Worm (Caenorhabditis elegans) whole organism, L1 larva: ENCODE results near the gene pigq-1.

Experiments used
- C04F5.9 ChIP-seq: sonication (generic microtip); optimal IDR thresholded peaks from 2 replicates; lab custom pipeline; 2016; ENCODE audit warnings: missing genetic modification characterization, missing compliant biosample characterization
- C16A3.4 ChIP-seq: fragments of 150-350 bp; optimal IDR thresholded peaks from 2 replicates; lab custom pipeline; 2014; ENCODE audit warnings: missing biosample characterization, missing genetic modification characterization
- C34B4.2 ChIP-seq: sonication (generic microtip); optimal IDR thresholded peaks from 2 replicates; lab custom pipeline; 2017; ENCODE audit warnings: mild to moderate bottlenecking, missing genetic modification characterization, missing compliant biosample characterization
- F16B12.6 ChIP-seq: fragments of 150-350 bp; optimal IDR thresholded peaks from 2 replicates; lab custom pipeline; 2014; ENCODE audit warnings: missing biosample characterization, missing genetic modification characterization
- aha-1 ChIP-seq: fragments of 150-350 bp; optimal IDR thresholded peaks from 2 replicates; lab custom pipeline; 2014; ENCODE audit warnings: missing biosample characterization, missing genetic modification characterization
- alr-1 ChIP-seq: fragments of 200-800 bp; sonication (Bioruptor generic); optimal IDR thresholded peaks from 2 replicates; lab custom pipeline; 2018; ENCODE audit warnings: borderline replicate concordance, mild to moderate bottlenecking, missing genetic modification characterization, missing compliant biosample characterization
- ama-1 ChIP-seq: fragments of 150-350 bp; optimal IDR thresholded peaks from 2 replicates; lab custom pipeline; 2014
- blmp-1 ChIP-seq: fragments of 150-350 bp; optimal IDR thresholded peaks from 2 replicates; lab custom pipeline; 2014; ENCODE audit warnings: missing biosample characterization, missing genetic modification characterization
- ceh-63 ChIP-seq: fragments of 200-800 bp; sonication (Bioruptor generic); optimal IDR thresholded peaks from 2 replicates; lab custom pipeline; 2018; ENCODE audit warnings: mild to moderate bottlenecking, missing genetic modification characterization, missing compliant biosample characterization
- ceh-8 ChIP-seq: fragments of 200-800 bp; sonication (Bioruptor generic); optimal IDR thresholded peaks from 2 replicates; lab custom pipeline; 2018; ENCODE audit warnings: mild to moderate bottlenecking, missing genetic modification characterization, moderate library complexity, missing compliant biosample characterization
- ceh-90 ChIP-seq: sonication (generic microtip); optimal IDR thresholded peaks from 2 replicates; lab custom pipeline; 2016; ENCODE audit warnings: missing genetic modification characterization, missing compliant biosample characterization
- ces-1 ChIP-seq: fragments of 150-350 bp; optimal IDR thresholded peaks from 2 replicates; lab custom pipeline; 2014; ENCODE audit warnings: missing biosample characterization, missing genetic modification reagents, missing genetic modification characterization
- dpl-1 ChIP-seq, 3 experiments: fragments of 150-350 bp in 2 of 3; sonication (generic microtip) in 1 of 3; optimal IDR thresholded peaks; 2 replicates each; lab custom pipeline; 2014 to 2017; ENCODE audit warnings: missing biosample characterization in 3 of 3, missing genetic modification characterization in 3 of 3, missing genetic modification reagents in 3 of 3
- dsc-1 ChIP-seq: sonication (generic microtip); optimal IDR thresholded peaks from 2 replicates; lab custom pipeline; 2016; ENCODE audit warnings: mild to moderate bottlenecking, missing genetic modification characterization, missing compliant biosample characterization
- efl-1 ChIP-seq, 4 experiments: fragments of 150-350 bp; optimal IDR thresholded peaks in 3 of 4; peaks in 1 of 4; 1 replicate in 1 of 4; 2 replicates in 3 of 4; lab custom pipeline; 2014; ENCODE audit warnings: missing biosample characterization in 2 of 4, missing genetic modification characterization in 2 of 4, missing genetic modification reagents in 2 of 4
- efl-3 ChIP-seq: fragments of 200-800 bp; sonication (Bioruptor generic); optimal IDR thresholded peaks from 2 replicates; lab custom pipeline; 2018; ENCODE audit warnings: mild to moderate bottlenecking, missing genetic modification characterization, missing compliant biosample characterization
- egl-13 ChIP-seq: sonication (generic microtip); optimal IDR thresholded peaks from 2 replicates; lab custom pipeline; 2016; ENCODE audit warnings: missing genotype, missing genetic modification reagents, missing genetic modification characterization, missing compliant biosample characterization
- elt-2 ChIP-seq: sonication (generic microtip); optimal IDR thresholded peaks from 2 replicates; lab custom pipeline; 2016; ENCODE audit warnings: missing genetic modification characterization, mild to moderate bottlenecking, inconsistent platforms, missing compliant biosample characterization, missing genetic modification reagents
- elt-3 ChIP-seq, 6 experiments: fragments of 150-350 bp in 1 of 6; sonication (generic microtip); optimal IDR thresholded peaks; 2 replicates each; lab custom pipeline; 2017 to 2018; ENCODE audit warnings: missing biosample characterization in 6 of 6, missing genetic modification characterization in 6 of 6, inconsistent platforms in 1 of 6
- fkh-4 ChIP-seq: sonication (generic microtip); optimal IDR thresholded peaks from 2 replicates; lab custom pipeline; 2016; ENCODE audit warnings: missing compliant biosample characterization, missing genetic modification characterization, borderline replicate concordance
- fkh-8 ChIP-seq: sonication (generic microtip); optimal IDR thresholded peaks from 2 replicates; lab custom pipeline; 2016; ENCODE audit warnings: mild to moderate bottlenecking, missing genetic modification characterization, missing compliant biosample characterization
- fos-1 ChIP-seq: fragments of 150-350 bp; optimal IDR thresholded peaks from 2 replicates; lab custom pipeline; 2014; ENCODE audit warnings: missing biosample characterization, missing genetic modification characterization
- hlh-17 ChIP-seq: fragments of 200-800 bp; sonication (Bioruptor generic); optimal IDR thresholded peaks from 2 replicates; lab custom pipeline; 2018; ENCODE audit warnings: missing genetic modification characterization, mild to moderate bottlenecking, missing compliant biosample characterization, moderate library complexity, borderline replicate concordance
- hlh-4 ChIP-seq: sonication (generic microtip); optimal IDR thresholded peaks from 2 replicates; lab custom pipeline; 2016; ENCODE audit warnings: mild to moderate bottlenecking, missing genetic modification characterization, missing compliant biosample characterization
- irx-1 ChIP-seq: sonication (generic microtip); optimal IDR thresholded peaks from 2 replicates; lab custom pipeline; 2016; ENCODE audit warnings: missing genetic modification characterization, missing compliant biosample characterization
- lin-13 ChIP-seq: fragments of 150-350 bp; optimal IDR thresholded peaks from 2 replicates; lab custom pipeline; 2014; ENCODE audit warnings: missing biosample characterization, missing genetic modification reagents, missing genetic modification characterization
- lin-14 ChIP-seq: fragments of 200-800 bp; sonication (Bioruptor generic); optimal IDR thresholded peaks from 2 replicates; lab custom pipeline; 2018; ENCODE audit warnings: mild to moderate bottlenecking, missing genetic modification characterization, moderate library complexity, missing compliant biosample characterization
- lin-15B ChIP-seq: fragments of 150-350 bp; sonication (generic microtip); optimal IDR thresholded peaks from 3 replicates; lab custom pipeline; 2014; ENCODE audit warnings: missing biosample characterization, missing genetic modification characterization
- lin-35 ChIP-seq, 2 experiments: fragments of 150-350 bp; optimal IDR thresholded peaks; 2 replicates each; lab custom pipeline; 2014; ENCODE audit warnings: missing biosample characterization in 2 of 2, missing genetic modification characterization in 2 of 2, missing genetic modification reagents in 2 of 2
- lin-39 ChIP-seq: fragments of 150-350 bp; optimal IDR thresholded peaks from 2 replicates; lab custom pipeline; 2014; ENCODE audit warnings: missing biosample characterization, missing genetic modification reagents, missing genetic modification characterization
- mab-9 ChIP-seq: fragments of 200-800 bp; sonication (Bioruptor generic); IDR thresholded peaks from 2 replicates; pipeline ENCODE4 v1.3.6; 2022; ENCODE audit warnings: missing genetic modification reagents, missing genetic modification characterization, missing compliant biosample characterization
- mef-2 ChIP-seq: fragments of 150-350 bp; optimal IDR thresholded peaks from 2 replicates; lab custom pipeline; 2014; ENCODE audit warnings: missing biosample characterization, missing genetic modification characterization
- nhr-11 ChIP-seq: fragments of 150-350 bp; optimal IDR thresholded peaks from 2 replicates; lab custom pipeline; 2014; ENCODE audit warnings: missing biosample characterization, missing genetic modification characterization
- nhr-12 ChIP-seq: sonication (generic microtip); optimal IDR thresholded peaks from 2 replicates; lab custom pipeline; 2017; ENCODE audit warnings: missing biosample characterization, missing genetic modification characterization
- nhr-19 ChIP-seq: fragments of 200-800 bp; sonication (Bioruptor generic); conservative IDR thresholded peaks from 2 replicates; pipeline ENCODE4 v1.3.6; 2022; ENCODE audit warnings: missing genetic modification characterization, missing compliant biosample characterization
- nhr-20 ChIP-seq: sonication (generic microtip); optimal IDR thresholded peaks from 2 replicates; lab custom pipeline; 2016; ENCODE audit warnings: mild to moderate bottlenecking, missing genetic modification characterization, missing compliant biosample characterization
- nhr-237 ChIP-seq: fragments of 150-350 bp; optimal IDR thresholded peaks from 2 replicates; lab custom pipeline; 2014; ENCODE audit warnings: missing biosample characterization, missing genetic modification characterization
- nhr-28 ChIP-seq: fragments of 150-350 bp; optimal IDR thresholded peaks from 2 replicates; lab custom pipeline; 2014; ENCODE audit warnings: missing biosample characterization, missing genetic modification characterization
- nhr-71 ChIP-seq: sonication (generic microtip); optimal IDR thresholded peaks from 2 replicates; lab custom pipeline; 2016; ENCODE audit warnings: mild to moderate bottlenecking, missing genetic modification characterization, moderate library complexity, missing compliant biosample characterization
- nhr-77 ChIP-seq: fragments of 150-350 bp; optimal IDR thresholded peaks from 2 replicates; lab custom pipeline; 2014; ENCODE audit warnings: missing biosample characterization, missing genetic modification characterization
- nhr-85 ChIP-seq: sonication (generic microtip); peaks from one replicate; lab custom pipeline; 2016; ENCODE audit warnings: missing genetic modification characterization, inconsistent platforms, missing compliant biosample characterization
- pag-3 ChIP-seq: sonication (generic microtip); optimal IDR thresholded peaks from 2 replicates; lab custom pipeline; 2017; ENCODE audit warnings: missing genetic modification characterization, mild to moderate bottlenecking, missing compliant biosample characterization, antibody characterized with exemption, borderline replicate concordance; ENCODE audit not compliant: insufficient read depth
- pax-3 ChIP-seq: fragments of 200-800 bp; sonication (Bioruptor generic); optimal IDR thresholded peaks from 2 replicates; lab custom pipeline; 2018; ENCODE audit warnings: mild to moderate bottlenecking, missing genetic modification characterization, moderate library complexity, missing compliant biosample characterization
- pqm-1 ChIP-seq: sonication (generic microtip); optimal IDR thresholded peaks from 3 replicates; lab custom pipeline; 2017; ENCODE audit warnings: missing biosample characterization, missing genetic modification characterization
- rnt-1 ChIP-seq: sonication (generic microtip); optimal IDR thresholded peaks from 2 replicates; lab custom pipeline; 2016; ENCODE audit warnings: mild to moderate bottlenecking, missing genetic modification characterization, moderate library complexity, missing compliant biosample characterization
- sox-4 ChIP-seq: sonication (generic microtip); optimal IDR thresholded peaks from 2 replicates; lab custom pipeline; 2016; ENCODE audit warnings: missing genetic modification characterization, missing compliant biosample characterization
- sptf-1 ChIP-seq: fragments of 150-350 bp; optimal IDR thresholded peaks from 2 replicates; lab custom pipeline; 2014; ENCODE audit warnings: missing biosample characterization, missing genetic modification characterization
- sup-37 ChIP-seq: fragments of 200-800 bp; sonication (Bioruptor generic); optimal IDR thresholded peaks from 2 replicates; lab custom pipeline; 2018; ENCODE audit warnings: mild to moderate bottlenecking, missing genetic modification characterization, missing compliant biosample characterization
- tlp-1 ChIP-seq: fragments of 150-350 bp; optimal IDR thresholded peaks from 2 replicates; lab custom pipeline; 2014; ENCODE audit warnings: missing biosample characterization, missing genetic modification characterization
- unc-30 ChIP-seq: sonication (generic microtip); optimal IDR thresholded peaks from 2 replicates; lab custom pipeline; 2017; ENCODE audit warnings: missing biosample characterization, missing genetic modification characterization
- unc-86 ChIP-seq: sonication (generic microtip); optimal IDR thresholded peaks from 2 replicates; lab custom pipeline; 2016; ENCODE audit warnings: missing genetic modification characterization, missing compliant biosample characterization
- unc-98 ChIP-seq: fragments of 200-800 bp; sonication (Bioruptor generic); IDR thresholded peaks from 2 replicates; pipeline ENCODE4 v1.3.6; 2022; ENCODE audit warnings: missing genetic modification characterization, missing compliant biosample characterization
- xbp-1 ChIP-seq: sonication (generic microtip); optimal IDR thresholded peaks from 2 replicates; lab custom pipeline; 2016; ENCODE audit warnings: missing genetic modification characterization, missing compliant biosample characterization

pigq-1 gene

DNA sequence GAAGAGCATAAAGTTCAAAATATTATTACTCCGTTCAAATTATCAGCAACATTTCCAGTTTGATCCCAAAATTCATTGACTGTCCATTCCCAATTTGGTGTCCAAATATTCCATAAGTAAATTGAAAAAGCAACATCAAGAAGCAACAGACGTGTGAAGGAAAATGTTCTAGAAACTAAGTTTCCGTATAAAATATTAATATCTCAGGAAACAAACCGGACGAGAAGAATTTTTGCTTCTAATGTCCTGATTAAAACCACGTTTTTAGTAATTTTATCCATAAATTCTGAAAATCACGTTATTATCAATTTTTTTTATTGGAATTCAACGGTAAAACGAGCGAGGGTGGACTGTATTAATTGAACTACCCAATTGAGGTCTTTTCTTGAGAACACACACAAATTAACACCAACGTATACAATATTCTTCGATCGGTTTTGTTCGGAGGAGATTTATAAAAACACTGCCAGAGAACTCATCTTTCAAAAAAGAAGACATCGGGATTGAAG, at the start of gene pigq-1:
TSS of gene pigq-1 (minus strand) at position 286 of the 509 bp plus-strand sequence.
- TF ChIP-seq sptf-1 (tag; lab: Kevin White, UChicago) (no peak), sox-4 (tag; lab: Kevin White, UChicago) (no peak), hlh-4 (no peak), F16B12.6 (tag; lab: Kevin White, UChicago) (no peak), lin-35 (GFP tag; optimal IDR thresholded peaks at IDR 0.05; lab: Kevin White, UChicago) (no peak), nhr-77 (tag; lab: Kevin White, UChicago) (no peak), ces-1 (GFP tag; lab: Kevin White, UChicago) (no peak), C16A3.4 (no peak), lin-39 (tag; lab: Kevin White, UChicago) (no peak), nhr-71 (tag; lab: Kevin White, UChicago) (peak; percentile 42), fos-1 (no peak), nhr-85 (tag; lab: Kevin White, UChicago) (peak; percentile 66), alr-1 (tag; lab: Kevin White, UChicago) (no peak), ceh-63 (no peak), nhr-20 (tag; lab: Kevin White, UChicago) (no peak), egl-13 (tag; lab: Kevin White, UChicago) (no peak), dpl-1 (GFP tag; optimal IDR thresholded peaks at IDR 0.05; lab: Kevin White, UChicago) (no peak), pqm-1 (tag; lab: Kevin White, UChicago) (no peak), C04F5.9 (tag; lab: Kevin White, UChicago) (no peak), rnt-1 (no peak), C34B4.2 (tag; lab: Kevin White, UChicago) (no peak), nhr-237 (tag; lab: Kevin White, UChicago) (no peak), elt-3 (tag; optimal IDR thresholded peaks at IDR 0.05; lab: Kevin White, UChicago) (peak in 1 of 6 experiments; percentile 20), unc-98 (GFP tag; lab: Robert Waterston, UW) (no peak), xbp-1 (tag; lab: Kevin White, UChicago) (no peak), elt-2 (tag; lab: Kevin White, UChicago) (peak; percentile 20), nhr-19 (GFP tag; lab: Robert Waterston, UW) (peak; percentile 26; the same call in 1 of the 2 replicates), lin-14 (GFP tag; lab: Kevin White, UChicago) (no peak), mef-2 (tag; lab: Kevin White, UChicago) (no peak), irx-1 (tag; lab: Kevin White, UChicago) (no peak), ceh-90 (tag; lab: Kevin White, UChicago) (no peak), lin-15B (tag; lab: Kevin White, UChicago) (no peak), blmp-1 (no peak), fkh-8 (tag; lab: Kevin White, UChicago) (no peak), tlp-1 (tag; lab: Kevin White, UChicago) (no peak), ceh-8 (GFP tag; lab: Kevin White, UChicago) (no peak), pax-3 (tag; lab: Kevin White, UChicago) (peak; percentile 6), sup-37 (GFP tag; lab: Kevin White, UChicago) (no peak), unc-86 (no peak), nhr-11 (no peak), dsc-1 (tag; lab: Kevin White, UChicago) (no peak), fkh-4 (tag; lab: Kevin White, UChicago) (no peak), efl-1 (optimal IDR thresholded peaks at IDR 0.05; lab: Kevin White, UChicago) (peak in 1 of 2 experiments; percentile 13), efl-1 (GFP tag; optimal IDR thresholded peaks at IDR 0.05 in 1 of 2; lab: Kevin White, UChicago) (peak in 1 of 2 experiments; percentile 93), unc-30 (tag; lab: Kevin White, UChicago) (no peak), aha-1 (tag; lab: Kevin White, UChicago) (no peak), mab-9 (no peak), efl-3 (GFP tag; lab: Kevin White, UChicago) (no peak), nhr-28 (tag; lab: Kevin White, UChicago) (no peak), pag-3 (no peak), hlh-17 (GFP tag; lab: Kevin White, UChicago) (no peak), nhr-12 (tag; lab: Kevin White, UChicago) (no peak), lin-13 (GFP tag; lab: Kevin White, UChicago) (no peak), ama-1 (lab: Kevin White, UChicago) (peak; percentile 64)
